Fruit fly (Drosophila melanogaster) whole organism, wandering third instar larva: ENCODE measurements around the gene CG10700.
A peak's percentile ranks its signal among the peaks of the same experiment; 100 is the strongest.

Experiments
- Abd-B ChIP-seq: fragments of >200 bp; optimal IDR thresholded peaks from 2 replicates; lab custom pipeline; 2017; ENCODE audit warnings: missing biosample characterization, missing genetic modification characterization
- CG32264 ChIP-seq: fragments of 200-800 bp; sonication (Bioruptor generic); optimal IDR thresholded peaks from 2 replicates; lab custom pipeline; 2016; ENCODE audit warnings: missing biosample characterization, missing genetic modification characterization
- CG9705 ChIP-seq: fragments of 200-800 bp; sonication (Bioruptor generic); optimal IDR thresholded peaks from 2 replicates; lab custom pipeline; 2018; ENCODE audit warnings: missing biosample characterization, mild to moderate bottlenecking, missing genetic modification characterization
- CrebA ChIP-seq: fragments of 200-800 bp; sonication (Bioruptor generic); optimal IDR thresholded peaks from 2 replicates; lab custom pipeline; 2016; ENCODE audit warnings: missing biosample characterization, mild to moderate bottlenecking, missing genetic modification characterization, borderline replicate concordance
- Dfd ChIP-seq: fragments of >200 bp; optimal IDR thresholded peaks from 2 replicates; lab custom pipeline; 2017; ENCODE audit warnings: missing biosample characterization, missing genetic modification characterization
- Dif ChIP-seq: fragments of 200-275, 200-300 bp; sonication (Bioruptor generic); optimal IDR thresholded peaks from 2 replicates; lab custom pipeline; 2018; ENCODE audit warnings: missing biosample characterization, missing genetic modification characterization; ENCODE audit not compliant: partially characterized antibody
- GATAd ChIP-seq: sonication (Bioruptor generic); optimal IDR thresholded peaks from 2 replicates; lab custom pipeline; 2016; ENCODE audit warnings: missing biosample characterization, missing genetic modification characterization
- HLH106 ChIP-seq: fragments of 200-800 bp; optimal IDR thresholded peaks from 3 replicates; lab custom pipeline; 2019; ENCODE audit warnings: missing biosample characterization, mild to moderate bottlenecking, missing genetic modification characterization, moderate library complexity
- Hnf4 ChIP-seq: fragments of 200-800 bp; sonication (Bioruptor generic); optimal IDR thresholded peaks from 2 replicates; lab custom pipeline; 2016; ENCODE audit warnings: missing biosample characterization, mild to moderate bottlenecking, missing genetic modification characterization
- Hr78 ChIP-seq: fragments of >200 bp; optimal IDR thresholded peaks from 2 replicates; lab custom pipeline; 2017; ENCODE audit warnings: missing biosample characterization, missing genetic modification characterization
- Hr83 ChIP-seq: fragments of 200-300 bp; sonication (Bioruptor generic); optimal IDR thresholded peaks from 2 replicates; lab custom pipeline; 2016; ENCODE audit warnings: missing biosample characterization, mild to moderate bottlenecking, missing genetic modification characterization, moderate library complexity; ENCODE audit not compliant: poor library complexity, severe bottlenecking
- Jra ChIP-seq: sonication (Bioruptor generic); optimal IDR thresholded peaks from 2 replicates; lab custom pipeline; 2016; ENCODE audit warnings: missing biosample characterization, missing genetic modification characterization
- Mio ChIP-seq: sonication (Bioruptor generic); optimal IDR thresholded peaks from 2 replicates; lab custom pipeline; 2016; ENCODE audit warnings: missing biosample characterization, missing genetic modification characterization
- Myc ChIP-seq: fragments of >200 bp; optimal IDR thresholded peaks from 2 replicates; lab custom pipeline; 2017
- N ChIP-seq: fragments of >200 bp; optimal IDR thresholded peaks from 2 replicates; lab custom pipeline; 2018; ENCODE audit warnings: missing biosample characterization, missing external identifiers, missing genetic modification characterization
- OdsH ChIP-seq: fragments of 200-800 bp; sonication (Bioruptor generic); optimal IDR thresholded peaks from 2 replicates; lab custom pipeline; 2016; ENCODE audit warnings: missing biosample characterization, mild to moderate bottlenecking, missing genetic modification characterization
- Rel ChIP-seq, 2 experiments: fragments of 200-800 bp; sonication (Bioruptor generic) in 1 of 2; optimal IDR thresholded peaks; 2 replicates in 1 of 2; 3 replicates in 1 of 2; lab custom pipeline; 2016 to 2019; ENCODE audit warnings: mild to moderate bottlenecking in 2 of 2, missing biosample characterization in 2 of 2, missing genetic modification characterization in 2 of 2, moderate library complexity in 1 of 2
- Sp1 ChIP-seq: fragments of 200-800 bp; sonication (Bioruptor generic); optimal IDR thresholded peaks from 3 replicates; lab custom pipeline; 2019; ENCODE audit warnings: missing biosample characterization, mild to moderate bottlenecking, missing genetic modification characterization, moderate library complexity
- Vsx2 ChIP-seq: fragments of 200-300, 225-300 bp; sonication (Bioruptor generic); optimal IDR thresholded peaks from 2 replicates; lab custom pipeline; 2018; ENCODE audit warnings: missing biosample characterization, missing genetic modification characterization; ENCODE audit not compliant: partially characterized antibody
- br ChIP-seq: fragments of 200-800 bp; sonication (Bioruptor generic); optimal IDR thresholded peaks from 2 replicates; lab custom pipeline; 2016; ENCODE audit warnings: missing biosample characterization, missing genetic modification characterization
- brk ChIP-seq: fragments of 200-800 bp; sonication (Bioruptor generic); optimal IDR thresholded peaks from 2 replicates; lab custom pipeline; 2016; ENCODE audit warnings: missing biosample characterization, mild to moderate bottlenecking, missing genetic modification characterization
- dl ChIP-seq, 2 experiments: fragments of 175-275, 200-275 bp in 1 of 2; fragments of 200-275 bp in 1 of 2; sonication (Bioruptor generic); optimal IDR thresholded peaks; lab custom pipeline; 2018; ENCODE audit warnings: mild to moderate bottlenecking in 2 of 2, missing biosample characterization in 2 of 2, missing genetic modification characterization in 2 of 2, moderate library complexity in 2 of 2; ENCODE audit not compliant: partially characterized antibody in 2 of 2, insufficient read depth in 1 of 2
- dmrt93B ChIP-seq: fragments of 200-800 bp; sonication (Bioruptor generic); optimal IDR thresholded peaks from 2 replicates; lab custom pipeline; 2018; ENCODE audit warnings: missing biosample characterization, mild to moderate bottlenecking, missing genetic modification characterization
- dsf ChIP-seq: sonication (Bioruptor generic); optimal IDR thresholded peaks from 2 replicates; lab custom pipeline; 2016; ENCODE audit warnings: missing biosample characterization, missing genetic modification characterization, borderline replicate concordance
- ey ChIP-seq: fragments of 200-800 bp; sonication (Bioruptor generic); optimal IDR thresholded peaks from 2 replicates; lab custom pipeline; 2016; ENCODE audit warnings: missing biosample characterization, missing genetic modification characterization
- foxo ChIP-seq, 2 experiments: fragments of 200-800 bp; sonication (Bioruptor generic); optimal IDR thresholded peaks; 2 replicates in 1 of 2; 3 replicates in 1 of 2; lab custom pipeline; 2016 to 2017; ENCODE audit warnings: missing biosample characterization in 2 of 2, missing genetic modification characterization in 2 of 2
- fru ChIP-seq: fragments of 200-800 bp; sonication (Bioruptor generic); optimal IDR thresholded peaks from 3 replicates; lab custom pipeline; 2016; ENCODE audit warnings: missing biosample characterization, mild to moderate bottlenecking, missing genetic modification characterization
- h ChIP-seq: fragments of 200-800 bp; sonication (Bioruptor generic); optimal IDR thresholded peaks from 3 replicates; lab custom pipeline; 2016; ENCODE audit warnings: missing biosample characterization, mild to moderate bottlenecking, missing genetic modification characterization
- jim ChIP-seq: fragments of 175-275, 200-325 bp; sonication (Bioruptor generic); optimal IDR thresholded peaks from 2 replicates; lab custom pipeline; 2016; ENCODE audit warnings: missing biosample characterization, mild to moderate bottlenecking, missing genetic modification characterization
- lola ChIP-seq: fragments of >200 bp; optimal IDR thresholded peaks from 2 replicates; lab custom pipeline; 2017; ENCODE audit warnings: missing biosample characterization, missing genetic modification characterization
- pan ChIP-seq: fragments of >200 bp; optimal IDR thresholded peaks from 2 replicates; lab custom pipeline; 2017
- psq ChIP-seq: fragments of 200-800 bp; sonication (Bioruptor generic); optimal IDR thresholded peaks from 3 replicates; lab custom pipeline; 2017; ENCODE audit warnings: missing biosample characterization, mild to moderate bottlenecking, missing genetic modification characterization, moderate library complexity
- rgr ChIP-seq: fragments of 200-800 bp; sonication (Bioruptor generic); optimal IDR thresholded peaks from 3 replicates; lab custom pipeline; 2016; ENCODE audit warnings: missing biosample characterization, mild to moderate bottlenecking, missing genetic modification characterization
- sage ChIP-seq: fragments of 200-800 bp; sonication (Bioruptor generic); optimal IDR thresholded peaks from 2 replicates; lab custom pipeline; 2016; ENCODE audit warnings: missing biosample characterization, mild to moderate bottlenecking, missing genetic modification characterization
- sv ChIP-seq: fragments of 200-800 bp; sonication (Bioruptor generic); optimal IDR thresholded peaks from 3 replicates; lab custom pipeline; 2016; ENCODE audit warnings: missing biosample characterization, missing genetic modification characterization
- tai ChIP-seq: sonication (Bioruptor generic); optimal IDR thresholded peaks from 2 replicates; lab custom pipeline; 2016; ENCODE audit warnings: missing biosample characterization, missing genetic modification characterization
- usp ChIP-seq: fragments of >200 bp; optimal IDR thresholded peaks from 2 replicates; lab custom pipeline; 2017; ENCODE audit warnings: missing biosample characterization, missing genetic modification characterization
- woc ChIP-seq: sonication (Bioruptor generic); optimal IDR thresholded peaks from 2 replicates; lab custom pipeline; 2016; ENCODE audit warnings: missing biosample characterization, mild to moderate bottlenecking, missing genetic modification characterization

The CG10700 gene

dm6 chr2L:19051534-19052100 is 27.2 kb downstream of the CG10700 start, which contains the start of gene Rpn3:
Gene Rpn3 (plus strand): TSS chr2L:19051790.
- TF ChIP-seq tai (GFP tag; lab: Kevin White, UChicago) (no peak), CrebA (GFP tag; lab: Kevin White, UChicago) (no peak), foxo (GFP tag; optimal IDR thresholded peaks at IDR 0.05; lab: Kevin White, UChicago) (peak; percentile 22 to 89), Mio (GFP tag; lab: Kevin White, UChicago) (no peak), brk (GFP tag; lab: Kevin White, UChicago) (no peak), Rel (GFP tag; optimal IDR thresholded peaks at IDR 0.05; lab: Kevin White, UChicago) (no peak), Rel (tag; optimal IDR thresholded peaks at IDR 0.05; lab: Kevin White, UChicago) (peak; percentile 23), Jra (GFP tag; lab: Kevin White, UChicago) (peak; percentile 89), Dfd (GFP tag; lab: Kevin White, UChicago) (no peak), Hr83 (GFP tag; lab: Kevin White, UChicago) (peak; percentile 18), h (GFP tag; lab: Kevin White, UChicago) (peak; percentile 89), Myc (lab: Kevin White, UChicago) (no peak), Dif (GFP tag; lab: Kevin White, UChicago) (no peak), Sp1 (peak; percentile 75), dl (GFP tag; optimal IDR thresholded peaks at IDR 0.05; lab: Kevin White, UChicago; ENCODE audit: insufficient read depth in 1 of 2, partially characterized antibody in 2 of 2) (no peak), Abd-B (GFP tag; lab: Kevin White, UChicago) (no peak), CG32264 (GFP tag; lab: Kevin White, UChicago) (peak; percentile 47), sv (peak; percentile 77), Hr78 (GFP tag; lab: Kevin White, UChicago) (no peak), psq (GFP tag; lab: Kevin White, UChicago) (peak; percentile 77), woc (GFP tag; lab: Kevin White, UChicago) (no peak), N (GFP tag; lab: Kevin White, UChicago) (no peak), Vsx2 (GFP tag; lab: Kevin White, UChicago) (no peak), rgr (GFP tag; lab: Kevin White, UChicago) (peak; percentile 86), dmrt93B (GFP tag; lab: Kevin White, UChicago) (no peak), GATAd (GFP tag; lab: Kevin White, UChicago) (no peak), Hnf4 (GFP tag; lab: Kevin White, UChicago) (no peak), dsf (GFP tag; lab: Kevin White, UChicago) (peak; percentile 86), CG9705 (GFP tag; lab: Kevin White, UChicago) (peak; percentile 52), ey (GFP tag; lab: Kevin White, UChicago) (peak; percentile 79), pan (no peak), sage (GFP tag; lab: Kevin White, UChicago) (no peak), OdsH (peak; percentile 76), usp (GFP tag; lab: Kevin White, UChicago) (no peak), lola (no peak), fru (peak; percentile 88), HLH106 (tag; lab: Kevin White, UChicago) (peak; percentile 77), jim (GFP tag; lab: Kevin White, UChicago) (no peak), br (GFP tag; lab: Kevin White, UChicago) (no peak)

- TF ChIP-seq usp (GFP tag; lab: Kevin White, UChicago) (no peak), rgr (GFP tag; lab: Kevin White, UChicago) (peak; percentile 16), Dif (GFP tag; lab: Kevin White, UChicago) (no peak), OdsH (peak; percentile 4), Sp1 (peak; percentile 15), HLH106 (tag; lab: Kevin White, UChicago) (peak; percentile 15), psq (GFP tag; lab: Kevin White, UChicago) (peak; percentile 20), Dfd (GFP tag; lab: Kevin White, UChicago) (no peak), dsf (GFP tag; lab: Kevin White, UChicago) (no peak), Hnf4 (GFP tag; lab: Kevin White, UChicago) (peak; percentile 29), fru (peak; percentile 22), h (GFP tag; lab: Kevin White, UChicago) (peak; percentile 0)
Measured at dm6 chr2L:19048912-19049311, 29.9 kb downstream of the CG10700 start, which contains the start of gene CG10470. Gene CG10470 (plus strand): TSS chr2L:19049076.
